Fruit fly (Drosophila melanogaster): Measurements from ENCODE around the gene Chrac-14.

DNA sequence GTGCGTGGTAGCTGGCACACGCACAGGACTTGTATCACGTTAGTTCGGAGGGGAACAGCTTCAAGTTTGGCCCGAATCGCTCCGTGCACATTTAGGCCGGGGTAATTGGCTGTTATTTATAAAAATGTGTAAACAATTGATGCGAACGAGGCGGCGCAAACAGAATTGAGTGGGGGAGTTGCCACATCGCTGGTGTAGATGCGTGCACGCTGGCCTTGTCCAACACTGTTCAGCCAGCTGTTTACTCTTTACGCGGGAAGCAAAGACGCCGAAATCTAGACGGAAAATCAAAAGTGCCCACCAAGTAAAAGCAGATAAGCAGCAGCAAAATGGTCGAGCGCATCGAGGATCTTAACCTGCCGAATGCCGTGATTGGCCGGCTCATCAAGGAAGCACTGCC lies at the start of gene Chrac-14, which contains the start of gene D12:
- TF ChIP-seq Rel (GFP tag; optimal IDR thresholded peaks at IDR 0.05) (no peak), Rel (tag; optimal IDR thresholded peaks at IDR 0.05) (no peak), br (GFP tag; optimal IDR thresholded peaks at IDR 0.05) (no peak), sv (GFP tag; optimal IDR thresholded peaks at IDR 0.05) (no peak), h (GFP tag; optimal IDR thresholded peaks at IDR 0.05) (no peak), fru (GFP tag; optimal IDR thresholded peaks at IDR 0.05) (no peak), Mio (GFP tag; optimal IDR thresholded peaks at IDR 0.05) (no peak), Abd-B (GFP tag; optimal IDR thresholded peaks at IDR 0.05) (no peak), Jra (GFP tag; optimal IDR thresholded peaks at IDR 0.05) (no peak), pan (optimal IDR thresholded peaks at IDR 0.05) (no peak), Hr78 (GFP tag; optimal IDR thresholded peaks at IDR 0.05) (no peak), CG9705 (GFP tag; optimal IDR thresholded peaks at IDR 0.05) (no peak), GATAd (GFP tag; optimal IDR thresholded peaks at IDR 0.05) (no peak), usp (GFP tag; optimal IDR thresholded peaks at IDR 0.05) (no peak), dsf (GFP tag; optimal IDR thresholded peaks at IDR 0.05; ENCODE audit: borderline replicate concordance) (no peak)
